Worm (Caenorhabditis elegans) whole organism, midembryonic: Measurements from ENCODE around the gene pfd-1.
A peak's percentile ranks its signal among the peaks of the same experiment; 100 is the strongest.
"Not testable (repeated sequence)": the region's sequence is repeated elsewhere in the genome, so short reads cannot be mapped to it uniquely, and the experiment has no call there.

Source experiments
- T22C8.4 ChIP-seq: fragments of 200-800 bp; sonication (Bioruptor generic); IDR thresholded peaks from 2 replicates; pipeline ENCODE4 v1.3.6; 2022; ENCODE audit warnings: missing genetic modification characterization, missing compliant biosample characterization
- cog-1 ChIP-seq: sonication (generic microtip); optimal IDR thresholded peaks from 2 replicates; lab custom pipeline; 2016; ENCODE audit warnings: missing genetic modification characterization, missing compliant biosample characterization
- flt-1 ChIP-seq: fragments of 200-800 bp; sonication (Bioruptor generic); IDR thresholded peaks from 2 replicates; pipeline ENCODE4 v1.3.6; 2022; ENCODE audit warnings: missing genetic modification characterization, missing compliant biosample characterization
- klf-2 ChIP-seq: fragments of 200-800 bp; sonication (Bioruptor generic); conservative IDR thresholded peaks from 2 replicates; pipeline ENCODE4 v1.3.6; 2022; ENCODE audit warnings: missing genetic modification reagents, missing genetic modification characterization, missing compliant biosample characterization
- med-1 ChIP-seq: sonication (generic microtip); optimal IDR thresholded peaks from 2 replicates; lab custom pipeline; 2017; ENCODE audit warnings: missing genetic modification characterization, mild to moderate bottlenecking, missing compliant biosample characterization, antibody characterized with exemption, missing genetic modification reagents; ENCODE audit not compliant: insufficient read depth
- ref-1 ChIP-seq: fragments of 200-800 bp; sonication (Bioruptor generic); conservative IDR thresholded peaks from 2 replicates; pipeline ENCODE4 v1.3.6; 2022; ENCODE audit warnings: missing genetic modification reagents, missing genetic modification characterization, missing compliant biosample characterization
- tab-1 ChIP-seq: fragments of 200-800 bp; sonication (Bioruptor generic); IDR thresholded peaks from 2 replicates; pipeline ENCODE4 v1.3.6; 2022; ENCODE audit warnings: missing genetic modification characterization, missing compliant biosample characterization
- ztf-23 ChIP-seq: fragments of 200-800 bp; sonication (Bioruptor generic); IDR thresholded peaks from 2 replicates; pipeline ENCODE4 v1.3.6; 2022; ENCODE audit warnings: missing genetic modification reagents, missing genetic modification characterization, missing compliant biosample characterization
- ztf-29 ChIP-seq: fragments of 200-800 bp; sonication (Bioruptor generic); IDR thresholded peaks from 2 replicates; pipeline ENCODE4 v1.3.6; 2022; ENCODE audit warnings: missing genetic modification reagents, missing genetic modification characterization, missing compliant biosample characterization

The pfd-1 gene

DNA sequence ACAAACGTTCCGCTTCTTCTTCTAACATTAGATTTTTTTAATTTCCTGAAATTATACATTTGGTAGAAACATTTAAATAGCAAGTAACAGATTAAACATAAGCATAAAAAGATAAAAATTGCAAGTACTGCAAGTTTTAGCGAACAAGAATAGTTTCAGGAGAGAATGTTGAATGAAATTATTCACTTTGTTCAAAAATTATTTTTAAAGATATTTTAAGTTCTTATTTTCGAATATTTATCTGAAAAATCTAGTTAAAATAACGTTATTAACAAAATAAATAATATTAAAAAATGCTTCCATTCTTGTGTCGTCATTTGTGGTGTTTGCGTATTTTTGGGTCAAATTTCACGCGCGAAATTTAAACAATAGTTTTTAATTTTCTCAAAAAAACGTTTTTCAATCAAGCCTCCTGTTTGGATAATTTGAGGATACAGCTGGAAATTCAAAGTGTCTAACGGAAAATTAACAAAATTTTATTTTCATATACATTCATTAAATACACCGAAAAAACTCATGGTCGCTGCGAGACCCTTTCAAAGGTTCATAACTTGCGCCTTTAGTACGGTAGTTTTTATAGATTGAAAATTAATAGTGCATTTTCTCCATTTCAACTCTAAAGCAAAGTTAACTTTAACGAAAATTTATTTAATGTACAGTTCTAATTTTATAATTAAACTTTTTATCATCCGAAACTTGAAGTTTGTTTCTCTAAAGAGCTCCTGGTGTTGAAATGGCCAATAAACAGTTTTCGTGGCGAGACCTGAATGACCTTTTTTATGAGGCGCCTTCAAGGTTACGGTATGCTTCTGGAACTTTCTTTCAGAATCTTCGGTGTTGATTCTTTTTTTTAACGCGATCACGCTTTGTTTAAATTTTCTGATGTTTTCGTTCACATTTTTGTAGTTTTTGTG, 7.3 kb upstream of the pfd-1 start, which contains the start of gene skih-2:
Gene skih-2 (minus strand): TSS at position 51 of the 914 bp plus-strand sequence.
- TF ChIP-seq flt-1 (GFP tag; lab: Robert Waterston, UW) (no peak), T22C8.4 (GFP tag; lab: Robert Waterston, UW) (no peak), ref-1 (GFP tag; lab: Robert Waterston, UW) (no peak), ztf-23 (no peak)

DNA sequence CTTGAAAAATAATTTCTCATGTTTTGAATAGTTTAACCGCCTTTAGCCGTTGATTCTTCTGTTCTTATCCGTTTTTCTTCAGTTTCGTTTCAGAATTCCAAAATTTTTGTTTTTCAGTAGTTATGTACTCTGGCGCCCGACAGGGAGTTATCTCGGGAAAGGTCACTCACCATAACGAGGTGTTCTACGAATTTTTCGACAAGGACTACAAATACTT, 6.8 kb upstream of the pfd-1 start, which contains the start of gene F01G4.4:
Gene F01G4.4 (plus strand): TSS at position 118 of the 217 bp plus-strand sequence.
- TF ChIP-seq cog-1 (no peak), flt-1 (GFP tag; lab: Robert Waterston, UW) (no peak), tab-1 (GFP tag; lab: Robert Waterston, UW) (no peak), klf-2 (no peak), ref-1 (GFP tag; lab: Robert Waterston, UW) (no peak), ztf-23 (no peak), med-1 (no peak), T22C8.4 (GFP tag; lab: Robert Waterston, UW) (no peak), ztf-29 (no peak)

DNA sequence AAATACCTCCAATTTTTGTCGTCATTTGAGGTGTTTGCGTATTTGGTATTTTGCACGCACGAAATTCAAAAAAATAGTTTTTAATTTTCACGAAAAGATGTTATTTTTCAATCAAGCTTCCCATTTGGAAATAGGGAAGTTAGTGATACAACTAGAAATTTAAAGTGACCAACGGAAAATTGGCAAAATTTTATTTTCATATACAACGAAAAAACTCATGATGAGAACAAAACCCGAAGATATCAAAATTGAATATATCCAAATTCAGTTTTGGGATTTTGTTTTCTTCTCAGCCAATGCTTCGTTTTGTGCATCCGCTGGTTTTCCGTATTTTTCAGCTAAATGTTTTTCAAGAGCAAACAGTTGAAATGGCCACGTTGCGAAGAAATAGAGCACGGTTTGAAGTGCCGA, 4.0 kb upstream of the pfd-1 start:
- TF ChIP-seq tab-1 (GFP tag; lab: Robert Waterston, UW) = no peak
- no peak for TF ChIP-seq flt-1 (GFP tag; lab: Robert Waterston, UW)
- TF ChIP-seq ref-1 (GFP tag; lab: Robert Waterston, UW) = no peak
- TF ChIP-seq klf-2 = no peak
- no peak for TF ChIP-seq ztf-29
- no peak for TF ChIP-seq med-1
- TF ChIP-seq T22C8.4 (GFP tag; lab: Robert Waterston, UW) = no peak
- TF ChIP-seq ztf-23 = no peak
- no peak for TF ChIP-seq cog-1

DNA sequence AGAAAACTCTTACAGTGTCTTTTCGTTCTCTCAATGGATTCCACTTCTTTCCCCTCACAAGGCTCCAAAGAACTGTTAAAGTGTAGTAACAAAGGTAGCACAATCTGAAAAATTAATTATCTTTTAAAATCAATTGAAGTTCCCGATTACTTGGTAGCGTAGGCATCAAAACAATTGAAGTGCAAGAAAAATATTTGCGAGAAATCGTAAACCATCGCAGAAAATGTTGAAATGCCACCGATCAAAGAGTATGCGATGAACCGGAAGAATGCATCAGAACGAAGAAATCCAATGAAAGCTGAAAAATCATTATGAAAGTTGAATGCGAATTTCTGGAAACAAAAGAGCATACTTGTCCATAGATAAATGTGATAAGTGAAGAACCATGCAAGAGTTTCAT, 3.4 kb upstream of the pfd-1 start:
- TF ChIP-seq tab-1 (GFP tag; lab: Robert Waterston, UW) (no peak), klf-2 (no peak), T22C8.4 (GFP tag; lab: Robert Waterston, UW) (no peak), med-1 (no peak), cog-1 (no peak), ztf-29 (no peak), ref-1 (GFP tag; lab: Robert Waterston, UW) (no peak), ztf-23 (no peak), flt-1 (GFP tag; lab: Robert Waterston, UW) (no peak)

DNA sequence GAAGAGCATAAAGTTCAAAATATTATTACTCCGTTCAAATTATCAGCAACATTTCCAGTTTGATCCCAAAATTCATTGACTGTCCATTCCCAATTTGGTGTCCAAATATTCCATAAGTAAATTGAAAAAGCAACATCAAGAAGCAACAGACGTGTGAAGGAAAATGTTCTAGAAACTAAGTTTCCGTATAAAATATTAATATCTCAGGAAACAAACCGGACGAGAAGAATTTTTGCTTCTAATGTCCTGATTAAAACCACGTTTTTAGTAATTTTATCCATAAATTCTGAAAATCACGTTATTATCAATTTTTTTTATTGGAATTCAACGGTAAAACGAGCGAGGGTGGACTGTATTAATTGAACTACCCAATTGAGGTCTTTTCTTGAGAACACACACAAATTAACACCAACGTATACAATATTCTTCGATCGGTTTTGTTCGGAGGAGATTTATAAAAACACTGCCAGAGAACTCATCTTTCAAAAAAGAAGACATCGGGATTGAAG, 2.9 kb upstream of the pfd-1 start, which contains the start of gene pigq-1:
Gene pigq-1 (minus strand): TSS at position 286 of the 509 bp plus-strand sequence.
- TF ChIP-seq tab-1 (GFP tag; lab: Robert Waterston, UW) = no peak
- TF ChIP-seq cog-1 = no peak
- no peak for TF ChIP-seq flt-1 (GFP tag; lab: Robert Waterston, UW)

DNA sequence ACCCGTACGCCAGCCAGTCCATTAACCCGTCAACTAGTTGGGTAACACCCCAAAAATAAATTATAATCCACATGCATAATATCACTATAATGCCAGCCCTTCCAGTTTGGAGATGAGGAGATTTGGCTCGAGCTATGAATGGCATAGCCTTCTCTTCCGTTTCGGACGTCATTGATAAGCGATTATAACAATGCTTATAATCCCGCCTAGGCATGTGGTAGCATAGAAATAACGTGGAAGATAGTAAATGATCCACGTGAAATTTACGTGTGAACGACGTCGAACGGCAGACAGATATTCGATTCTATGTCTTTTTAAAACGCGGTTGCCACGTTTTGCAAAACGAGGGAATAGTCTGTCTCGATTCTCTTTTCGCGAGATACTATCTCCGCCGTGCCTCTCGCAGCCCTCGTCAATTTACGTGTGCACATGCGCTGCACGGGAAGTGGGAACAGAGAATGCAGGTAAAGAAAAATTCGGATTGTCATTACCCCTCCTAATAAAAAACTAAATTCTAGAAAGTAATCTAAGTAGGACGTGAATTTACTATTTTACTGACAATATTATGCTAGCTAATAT, 1.0 kb upstream of the pfd-1 start:
- TF ChIP-seq flt-1 (GFP tag; lab: Robert Waterston, UW) (0 out of 2 replicates have a peak, but pooled peaks have one; percentile 7), klf-2 (no peak), ztf-29 (no peak)

DNA sequence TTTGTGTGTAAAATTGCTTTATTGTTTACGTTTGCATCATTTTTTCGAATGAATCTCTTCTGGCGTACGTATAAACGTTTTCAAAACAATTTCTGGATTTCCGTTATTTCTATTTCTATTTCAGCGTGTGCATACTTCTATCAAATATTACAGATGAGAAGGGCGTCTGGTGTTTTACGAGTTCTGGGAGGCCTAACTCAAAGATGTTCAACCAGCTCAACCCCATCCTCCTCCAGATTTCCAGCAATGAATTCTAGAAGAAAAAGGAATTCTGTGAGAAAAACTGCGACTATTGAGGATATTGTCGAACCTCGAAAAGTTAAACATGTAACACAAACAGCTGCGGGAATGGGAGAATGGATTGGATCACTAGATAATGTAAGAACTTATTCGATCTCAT, 931 bp downstream of the pfd-1 start, which contains the start of gene C08F8.2:
Gene C08F8.2 (plus strand): TSS at position 154 of the 400 bp plus-strand sequence.
- no peak for TF ChIP-seq ztf-29
- TF ChIP-seq med-1 = no peak
- TF ChIP-seq tab-1 (GFP tag; lab: Robert Waterston, UW) = no peak
- no peak for TF ChIP-seq T22C8.4 (GFP tag; lab: Robert Waterston, UW)
- TF ChIP-seq cog-1 = no peak
- TF ChIP-seq ref-1 (GFP tag; lab: Robert Waterston, UW) = no peak
- TF ChIP-seq ztf-23 = no peak
- no peak for TF ChIP-seq flt-1 (GFP tag; lab: Robert Waterston, UW)
- no peak for TF ChIP-seq klf-2

DNA sequence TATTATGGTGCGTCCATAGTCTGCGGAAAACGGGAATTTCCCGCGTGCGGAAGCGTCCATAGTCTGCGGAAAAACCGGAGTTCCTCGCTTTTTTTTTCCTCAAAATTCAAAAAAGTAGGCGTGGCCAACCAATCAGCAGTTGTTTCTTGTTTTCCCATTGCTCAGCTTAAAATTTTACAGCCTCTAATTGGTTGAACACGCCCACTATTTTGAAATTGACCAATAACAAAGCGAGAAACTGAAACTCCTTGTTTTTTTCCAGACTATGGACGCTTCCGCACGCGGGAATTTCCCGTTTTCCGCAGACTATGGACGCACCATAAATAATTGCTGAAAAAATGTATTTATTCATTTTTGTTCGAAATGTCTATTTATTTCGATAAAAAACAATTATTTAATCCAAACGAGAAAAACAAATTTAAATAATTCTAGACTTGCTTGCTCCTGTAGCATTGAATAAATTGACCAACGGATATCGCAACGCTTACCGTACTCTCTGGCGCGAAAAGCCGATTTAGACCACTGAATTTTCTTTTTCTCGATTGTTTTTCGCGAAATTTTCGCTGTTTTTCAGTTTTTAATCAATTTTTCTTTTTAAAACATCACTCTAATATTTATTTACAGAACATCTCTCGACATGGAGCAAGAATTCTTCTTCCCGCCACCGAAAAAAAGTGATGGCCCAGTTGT, 4.7 kb downstream of the pfd-1 start, which contains the start of gene C08F8.3:
Gene C08F8.3 (plus strand): TSS at position 620 of the 690 bp plus-strand sequence.
- TF ChIP-seq klf-2; cog-1; ref-1 (GFP tag; lab: Robert Waterston, UW): not testable (repeated sequence)

DNA sequence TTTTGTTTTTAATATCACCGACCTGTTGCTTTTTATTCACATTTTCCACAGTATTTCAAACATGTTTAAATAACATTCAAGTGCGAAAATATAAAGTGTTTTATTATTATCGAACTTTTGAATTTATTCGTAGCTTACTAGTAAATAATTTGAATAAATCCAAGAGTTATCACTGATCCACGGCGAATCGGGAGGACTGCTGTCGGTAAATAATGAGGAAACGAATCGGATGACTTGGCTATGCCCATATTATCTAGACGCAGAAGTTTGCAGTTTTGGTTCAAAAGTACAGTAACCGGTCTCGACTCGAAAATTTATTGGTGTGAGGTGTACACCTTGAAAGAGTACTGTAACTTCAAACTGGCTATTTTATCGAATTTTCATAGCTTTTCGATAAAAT, 6.6 kb downstream of the pfd-1 start:
- no peak for TF ChIP-seq ref-1 (GFP tag; lab: Robert Waterston, UW)
- no peak for TF ChIP-seq flt-1 (GFP tag; lab: Robert Waterston, UW)
- no peak for TF ChIP-seq klf-2
- TF ChIP-seq cog-1 = no peak
- no peak for TF ChIP-seq ztf-29
- no peak for TF ChIP-seq ztf-23
- no peak for TF ChIP-seq tab-1 (GFP tag; lab: Robert Waterston, UW)
- no peak for TF ChIP-seq med-1

DNA sequence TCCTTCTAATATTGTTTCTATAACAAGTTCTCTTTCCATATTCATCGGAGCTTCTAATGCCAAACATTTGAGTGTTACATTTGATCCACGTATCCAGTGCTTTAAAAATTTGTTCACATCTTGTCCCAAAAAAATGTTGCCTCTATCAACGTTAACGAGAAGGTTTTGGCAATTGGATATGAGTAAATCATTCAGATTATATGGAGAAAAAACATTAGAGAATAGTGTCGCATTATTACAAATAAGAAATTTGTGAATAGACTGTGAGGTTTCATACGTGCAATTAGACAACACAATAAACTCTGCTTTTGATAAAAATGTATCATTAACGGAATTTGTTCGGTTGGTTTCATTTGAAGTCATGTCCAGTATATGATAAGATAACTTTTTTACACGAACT, 10.0 kb downstream of the pfd-1 start, which contains the start of gene mboa-4:
Gene mboa-4 (minus strand): TSS at position 101 of the 400 bp plus-strand sequence.
- TF ChIP-seq ztf-23 = no peak
- TF ChIP-seq ztf-29 = no peak
- no peak for TF ChIP-seq T22C8.4 (GFP tag; lab: Robert Waterston, UW)
- no peak for TF ChIP-seq ref-1 (GFP tag; lab: Robert Waterston, UW)
- TF ChIP-seq med-1 = no peak
- no peak for TF ChIP-seq cog-1
- TF ChIP-seq tab-1 (GFP tag; lab: Robert Waterston, UW) = no peak
- no peak for TF ChIP-seq flt-1 (GFP tag; lab: Robert Waterston, UW)
- no peak for TF ChIP-seq klf-2
